Fruit fly (Drosophila melanogaster) whole organism, embryonic: ENCODE data around the gene CaBP1.

Source experiments
- CG12071 ChIP-seq: fragments of 200-800 bp; sonication (Bioruptor generic); optimal IDR thresholded peaks from 3 replicates; lab custom pipeline; 2018; ENCODE audit warnings: missing biosample characterization, mild to moderate bottlenecking, missing genetic modification characterization
- CG12236 ChIP-seq: fragments of 200-800 bp; sonication (Bioruptor generic); optimal IDR thresholded peaks from 2 replicates; lab custom pipeline; 2016; ENCODE audit warnings: missing biosample characterization, missing genetic modification characterization
- CG12299 ChIP-seq: fragments of 200-800 bp; sonication (Bioruptor generic); optimal IDR thresholded peaks from 2 replicates; lab custom pipeline; 2018; ENCODE audit warnings: missing biosample characterization, mild to moderate bottlenecking, missing genetic modification characterization
- CG12744 ChIP-seq: fragments of 200-800 bp; sonication (Bioruptor generic); optimal IDR thresholded peaks from 2 replicates; lab custom pipeline; 2016; ENCODE audit warnings: missing biosample characterization, missing genetic modification characterization
- CG13775 ChIP-seq: fragments of 200-800 bp; sonication (Bioruptor generic); optimal IDR thresholded peaks from 3 replicates; lab custom pipeline; 2017; ENCODE audit warnings: missing biosample characterization, mild to moderate bottlenecking, missing genetic modification characterization
- CG14965 ChIP-seq: fragments of 200-800 bp; sonication (Bioruptor generic); optimal IDR thresholded peaks from 2 replicates; lab custom pipeline; 2016; ENCODE audit warnings: missing biosample characterization, missing genetic modification characterization, borderline replicate concordance
- CG15011 ChIP-seq: fragments of 200-800 bp; sonication (Bioruptor generic); optimal IDR thresholded peaks from 3 replicates; lab custom pipeline; 2018; ENCODE audit warnings: missing biosample characterization, mild to moderate bottlenecking, missing genetic modification characterization
- CG17361 ChIP-seq: fragments of 200-800 bp; sonication (Bioruptor generic); IDR thresholded peaks from 3 replicates; pipeline ENCODE4 v1.3.6; 2022; ENCODE audit warnings: missing biosample characterization, missing genetic modification characterization
- CG17802 ChIP-seq: fragments of 200-800 bp; sonication (Bioruptor generic); optimal IDR thresholded peaks from 2 replicates; lab custom pipeline; 2018; ENCODE audit warnings: missing biosample characterization, mild to moderate bottlenecking, missing genetic modification characterization, moderate library complexity
- CG2129 ChIP-seq: fragments of 200-800 bp; sonication (Bioruptor generic); IDR thresholded peaks from 2 replicates; pipeline ENCODE4 v1.3.6; 2022; ENCODE audit warnings: missing biosample characterization, missing genetic modification characterization; ENCODE audit not compliant: partially characterized antibody
- CG30020 ChIP-seq: fragments of 200-800 bp; optimal IDR thresholded peaks from 2 replicates; lab custom pipeline; 2019; ENCODE audit warnings: missing biosample characterization, mild to moderate bottlenecking, missing genetic modification characterization, moderate library complexity
- CG32767 ChIP-seq: fragments of 200-800 bp; sonication (Bioruptor generic); IDR thresholded peaks from 2 replicates; pipeline ENCODE4 v1.3.6; 2022; ENCODE audit warnings: missing biosample characterization, missing genetic modification characterization
- CG3838 ChIP-seq: fragments of 200-800 bp; sonication (Bioruptor generic); optimal IDR thresholded peaks from 3 replicates; lab custom pipeline; 2016; ENCODE audit warnings: missing biosample characterization, missing genetic modification characterization
- CG8388 ChIP-seq: fragments of 200-800 bp; sonication (Bioruptor generic); optimal IDR thresholded peaks from 2 replicates; lab custom pipeline; 2019; ENCODE audit warnings: missing biosample characterization, mild to moderate bottlenecking, missing genetic modification characterization, moderate library complexity
- CG9215 ChIP-seq: fragments of 200-800 bp; sonication (Bioruptor generic); IDR thresholded peaks from 2 replicates; pipeline ENCODE4 v1.3.6; 2022; ENCODE audit warnings: missing biosample characterization, missing genetic modification characterization
- CG9797 ChIP-seq: fragments of 200-800 bp; sonication (Bioruptor generic); optimal IDR thresholded peaks from 3 replicates; lab custom pipeline; 2018; ENCODE audit warnings: missing biosample characterization, mild to moderate bottlenecking, missing genetic modification characterization
- Camta ChIP-seq: fragments of 200-800 bp; sonication (Bioruptor generic); optimal IDR thresholded peaks from 2 replicates; lab custom pipeline; 2016; ENCODE audit warnings: missing biosample characterization, missing genetic modification characterization
- Dad ChIP-seq: fragments of 200-800 bp; sonication (Bioruptor generic); optimal IDR thresholded peaks from 3 replicates; lab custom pipeline; 2016; ENCODE audit warnings: missing biosample characterization, missing genetic modification characterization
- Hmr ChIP-seq: fragments of 200-800 bp; sonication (Bioruptor generic); optimal IDR thresholded peaks from 3 replicates; lab custom pipeline; 2017; ENCODE audit warnings: mild to moderate bottlenecking, missing biosample characterization, missing genetic modification reagents, missing genetic modification characterization
- Hr51 ChIP-seq, 2 experiments: fragments of 200-800 bp; sonication (Bioruptor generic); optimal IDR thresholded peaks; 2 replicates in 1 of 2; 3 replicates in 1 of 2; lab custom pipeline; 2016 to 2018; ENCODE audit warnings: missing biosample characterization in 2 of 2, missing genetic modification characterization in 2 of 2, mild to moderate bottlenecking in 1 of 2, moderate library complexity in 1 of 2
- Lhr ChIP-seq: fragments of 200-800 bp; sonication (Bioruptor generic); optimal IDR thresholded peaks from 3 replicates; lab custom pipeline; 2017; ENCODE audit warnings: mild to moderate bottlenecking, missing biosample characterization, missing genetic modification reagents, missing genetic modification characterization
- Med ChIP-seq: fragments of 200-800 bp; sonication (Bioruptor generic); peaks from one replicate; lab custom pipeline; 2016; ENCODE audit warnings: missing biosample characterization, missing genetic modification characterization, mild to moderate bottlenecking, inconsistent platforms, moderate library complexity
- Oli ChIP-seq: fragments of 200-800 bp; sonication (Bioruptor generic); optimal IDR thresholded peaks from 2 replicates; lab custom pipeline; 2018; ENCODE audit warnings: missing biosample characterization, mild to moderate bottlenecking, missing genetic modification characterization, moderate library complexity
- Poxn ChIP-seq: fragments of 200-800 bp; sonication (Bioruptor generic); IDR thresholded peaks from 2 replicates; pipeline ENCODE4 v1.3.6; 2022; ENCODE audit warnings: missing biosample characterization, missing genetic modification characterization
- Stat92E ChIP-seq, 3 experiments: fragments of >200 bp in 2 of 3; fragments of 200-800 bp in 1 of 3; sonication (Bioruptor generic) in 1 of 3; optimal IDR thresholded peaks; 2 replicates each; lab custom pipeline; 2017 to 2019; ENCODE audit warnings: missing biosample characterization in 3 of 3, missing genetic modification characterization in 3 of 3, mild to moderate bottlenecking in 1 of 3, moderate library complexity in 1 of 3
- Vsx1 ChIP-seq: fragments of 200-800 bp; sonication (Bioruptor generic); optimal IDR thresholded peaks from 2 replicates; lab custom pipeline; 2017; ENCODE audit warnings: missing biosample characterization, mild to moderate bottlenecking, missing genetic modification characterization, missing genetic modification reagents
- Xbp1 ChIP-seq: fragments of 200-800 bp; sonication (Bioruptor generic); optimal IDR thresholded peaks from 3 replicates; lab custom pipeline; 2016; ENCODE audit warnings: missing biosample characterization, mild to moderate bottlenecking, missing genetic modification characterization
- YL-1 ChIP-seq: fragments of 200-800 bp; sonication (Bioruptor generic); optimal IDR thresholded peaks from 3 replicates; lab custom pipeline; 2017; ENCODE audit warnings: missing biosample characterization, mild to moderate bottlenecking, missing genetic modification characterization
- ap ChIP-seq: fragments of 200-800 bp; sonication (Bioruptor generic); IDR thresholded peaks from 2 replicates; pipeline ENCODE4 v1.3.6; 2022; ENCODE audit warnings: missing biosample characterization, missing genetic modification characterization
- bbx ChIP-seq: fragments of 200-800 bp; sonication (Bioruptor generic); IDR thresholded peaks from 2 replicates; pipeline ENCODE4 v1.3.6; 2022; ENCODE audit warnings: missing biosample characterization, missing genetic modification characterization; ENCODE audit not compliant: partially characterized antibody
- eve ChIP-seq, 2 experiments: fragments of >200 bp; optimal IDR thresholded peaks; 2 replicates each; lab custom pipeline; 2017; ENCODE audit warnings: missing biosample characterization in 2 of 2, missing genetic modification characterization in 2 of 2
- fd64A ChIP-seq: fragments of 200-800 bp; sonication (Bioruptor generic); optimal IDR thresholded peaks from 3 replicates; lab custom pipeline; 2018; ENCODE audit warnings: missing biosample characterization, mild to moderate bottlenecking, missing genetic modification characterization
- grau ChIP-seq: fragments of 200-800 bp; optimal IDR thresholded peaks from 3 replicates; lab custom pipeline; 2019; ENCODE audit warnings: missing biosample characterization, mild to moderate bottlenecking, missing genetic modification characterization, moderate library complexity
- hbn ChIP-seq: fragments of 200-800 bp; sonication (Bioruptor generic); IDR thresholded peaks from 2 replicates; pipeline ENCODE4 v1.3.6; 2022; ENCODE audit warnings: missing biosample characterization, missing genetic modification characterization; ENCODE audit not compliant: partially characterized antibody
- ind ChIP-seq: fragments of 200-800 bp; sonication (Bioruptor generic); optimal IDR thresholded peaks from 3 replicates; lab custom pipeline; 2016; ENCODE audit warnings: missing biosample characterization, missing genetic modification characterization
- inv ChIP-seq: fragments of 200-800 bp; sonication (Bioruptor generic); IDR thresholded peaks from 2 replicates; pipeline ENCODE4 v1.3.6; 2022; ENCODE audit warnings: missing biosample characterization, missing genetic modification characterization; ENCODE audit not compliant: partially characterized antibody
- jigr1 ChIP-seq: fragments of 200-800 bp; sonication (Bioruptor generic); IDR thresholded peaks from 3 replicates; pipeline ENCODE4 v1.3.6; 2022; ENCODE audit warnings: missing biosample characterization, missing genetic modification characterization
- kay ChIP-seq: fragments of 200-800 bp; sonication (Bioruptor generic); optimal IDR thresholded peaks from 2 replicates; lab custom pipeline; 2016; ENCODE audit warnings: missing biosample characterization, missing genetic modification characterization
- ranshi ChIP-seq: fragments of 200-800 bp; sonication (Bioruptor generic); IDR thresholded peaks from 2 replicates; pipeline ENCODE4 v1.3.6; 2022; ENCODE audit warnings: missing biosample characterization, missing genetic modification characterization
- slou ChIP-seq: fragments of 200-800 bp; sonication (Bioruptor generic); optimal IDR thresholded peaks from 3 replicates; lab custom pipeline; 2016; ENCODE audit warnings: missing biosample characterization, missing genetic modification characterization
- tll ChIP-seq, 2 experiments: fragments of 200-800 bp in 1 of 2; fragments of >200 bp in 1 of 2; sonication (Bioruptor generic) in 1 of 2; optimal IDR thresholded peaks; 2 replicates each; lab custom pipeline; 2017 to 2019; ENCODE audit warnings: missing biosample characterization in 2 of 2, missing genetic modification characterization in 2 of 2, mild to moderate bottlenecking in 1 of 2, moderate library complexity in 1 of 2
- tna ChIP-seq: fragments of 200-800 bp; sonication (Bioruptor generic); IDR thresholded peaks from 2 replicates; pipeline ENCODE4 v1.3.6; 2022; ENCODE audit warnings: missing biosample characterization, missing genetic modification characterization; ENCODE audit not compliant: partially characterized antibody
- twi ChIP-seq: fragments of 200-800 bp; optimal IDR thresholded peaks from 2 replicates; lab custom pipeline; 2019; ENCODE audit warnings: missing biosample characterization, mild to moderate bottlenecking, missing genetic modification characterization, moderate library complexity
- vfl ChIP-seq: fragments of 200-800 bp; sonication (Bioruptor generic); optimal IDR thresholded peaks from 2 replicates; lab custom pipeline; 2016; ENCODE audit warnings: missing biosample characterization, missing genetic modification characterization
- vnd ChIP-seq: fragments of 200-800 bp; sonication (Bioruptor generic); IDR thresholded peaks from 3 replicates; pipeline ENCODE4 v1.3.6; 2022; ENCODE audit warnings: missing biosample characterization, missing genetic modification characterization; ENCODE audit not compliant: partially characterized antibody
- wdn ChIP-seq: fragments of 200-800 bp; sonication (Bioruptor generic); IDR thresholded peaks from 2 replicates; pipeline ENCODE4 v1.3.6; 2022; ENCODE audit warnings: missing biosample characterization, missing genetic modification characterization
- zen2 ChIP-seq: fragments of 200-800 bp; sonication (Bioruptor generic); IDR thresholded peaks from 3 replicates; pipeline ENCODE4 v1.3.6; 2022; ENCODE audit warnings: missing biosample characterization, missing genetic modification characterization; ENCODE audit not compliant: partially characterized antibody
- zfh1 ChIP-seq: fragments of 200-800 bp; sonication (Bioruptor generic); IDR thresholded peaks from 3 replicates; pipeline ENCODE4 v1.3.6; 2022; ENCODE audit warnings: missing biosample characterization, missing genetic modification characterization

The CaBP1 gene

DNA sequence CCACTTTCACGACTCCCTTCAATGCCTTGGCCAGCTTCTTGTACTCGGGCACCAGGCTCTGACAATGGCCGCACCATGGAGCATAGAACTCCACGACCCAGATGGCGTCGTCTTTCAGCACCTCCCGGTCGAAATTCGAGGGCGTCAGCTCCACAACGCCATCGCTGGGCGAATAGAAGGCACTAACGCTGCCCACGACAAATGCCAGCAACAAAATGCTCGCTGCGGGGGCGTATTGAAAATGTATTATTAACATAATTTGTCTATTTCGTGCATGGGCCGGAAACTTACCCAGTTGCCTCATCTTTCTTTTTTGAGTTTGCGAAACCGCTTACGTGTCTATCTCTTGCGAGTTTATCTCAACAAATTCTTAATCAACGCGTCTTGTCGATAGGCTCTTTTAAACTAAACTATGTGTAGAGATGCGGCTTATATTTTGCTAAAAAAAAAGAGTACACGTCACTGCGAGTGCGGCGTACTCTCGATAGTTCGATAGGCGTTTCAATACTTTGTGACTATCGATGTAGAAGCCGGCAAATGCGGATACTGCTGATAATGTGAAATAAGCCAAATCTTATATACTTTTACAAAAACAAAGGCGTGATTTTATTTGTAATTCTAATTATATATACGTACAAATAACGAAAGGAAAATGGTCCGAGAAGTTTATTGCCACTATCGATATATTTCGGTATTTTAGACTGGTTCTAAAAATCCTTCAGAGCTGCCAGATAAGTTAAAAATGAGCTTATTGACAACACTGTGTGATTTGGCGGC lies at the start of gene CaBP1:
Gene CaBP1 (minus strand): TSS at position 487 of the 777 bp plus-strand sequence.
- peak; percentile 93; the same call in 2 of the 3 replicates for TF ChIP-seq zen2 (GFP tag; lab: Robert Waterston, UW)
- TF ChIP-seq Camta: no peak
- no peak for TF ChIP-seq CG8388 (GFP tag; lab: Kevin White, UChicago)
- TF ChIP-seq eve (GFP tag; optimal IDR thresholded peaks at IDR 0.05; lab: Kevin White, UChicago): peak in 1 of 2 experiments; percentile 70
- no peak for TF ChIP-seq fd64A
- no peak for TF ChIP-seq CG15011 (GFP tag; lab: Kevin White, UChicago)
- peak; percentile 71 for TF ChIP-seq Med (GFP tag; lab: Kevin White, UChicago)
- TF ChIP-seq YL-1 (GFP tag; lab: Kevin White, UChicago): peak; percentile 67
- TF ChIP-seq inv (GFP tag; lab: Robert Waterston, UW): peak; percentile 89
- TF ChIP-seq CG14965 (GFP tag; lab: Kevin White, UChicago): no peak
- TF ChIP-seq tna: peak; percentile 87
- no peak for TF ChIP-seq CG9215 (GFP tag; lab: Robert Waterston, UW)
- TF ChIP-seq tll (GFP tag; optimal IDR thresholded peaks at IDR 0.05; lab: Kevin White, UChicago): no peak
- TF ChIP-seq vfl (GFP tag; lab: Kevin White, UChicago): no peak
- peak; percentile 98 for TF ChIP-seq hbn (GFP tag; lab: Robert Waterston, UW)
- no peak for TF ChIP-seq CG3838
- TF ChIP-seq bbx (GFP tag; lab: Robert Waterston, UW): peak; percentile 87
- peak in 1 of 3 experiments; percentile 58 for TF ChIP-seq Stat92E (GFP tag; optimal IDR thresholded peaks at IDR 0.05; lab: Kevin White, UChicago)
- no peak for TF ChIP-seq twi (tag; lab: Kevin White, UChicago)
- no peak for TF ChIP-seq Poxn (GFP tag; lab: Robert Waterston, UW)
- TF ChIP-seq kay: no peak
- no peak for TF ChIP-seq CG32767 (GFP tag; lab: Robert Waterston, UW)
- no peak for TF ChIP-seq CG12236 (GFP tag; lab: Kevin White, UChicago)
- no peak for TF ChIP-seq slou (GFP tag; lab: Kevin White, UChicago)
- TF ChIP-seq Xbp1 (GFP tag; lab: Kevin White, UChicago): peak; percentile 97
- no peak for TF ChIP-seq grau (tag; lab: Kevin White, UChicago)
- TF ChIP-seq vnd (GFP tag; lab: Robert Waterston, UW): peak; percentile 93
- TF ChIP-seq ind (GFP tag; lab: Kevin White, UChicago): no peak
- TF ChIP-seq CG2129 (GFP tag; lab: Robert Waterston, UW): peak; percentile 97
- peak; percentile 16 for TF ChIP-seq Hmr (GFP tag; lab: Kevin White, UChicago)
- TF ChIP-seq CG17802 (tag; lab: Kevin White, UChicago): no peak
- no peak for TF ChIP-seq ranshi
- no peak for TF ChIP-seq wdn (GFP tag; lab: Robert Waterston, UW)
- TF ChIP-seq CG12744: no peak
- peak; percentile 42 for TF ChIP-seq Lhr
- TF ChIP-seq Oli (tag; lab: Kevin White, UChicago): no peak
- TF ChIP-seq Vsx1 (GFP tag; lab: Kevin White, UChicago): no peak
- no peak for TF ChIP-seq Hr51 (GFP tag; optimal IDR thresholded peaks at IDR 0.05; lab: Kevin White, UChicago)
- no peak for TF ChIP-seq CG12071 (GFP tag; lab: Kevin White, UChicago)
- peak; percentile 40 for TF ChIP-seq CG30020
- no peak for TF ChIP-seq jigr1 (GFP tag; lab: Robert Waterston, UW)
- TF ChIP-seq CG9797: peak; percentile 24
- TF ChIP-seq Dad (GFP tag; lab: Kevin White, UChicago): no peak
- no peak for TF ChIP-seq zfh1
- TF ChIP-seq ap: no peak
- no peak for TF ChIP-seq CG13775 (GFP tag; lab: Kevin White, UChicago)
- peak; percentile 8 for TF ChIP-seq CG12299
- no peak for TF ChIP-seq CG17361 (GFP tag; lab: Robert Waterston, UW)
